Fruit fly (Drosophila melanogaster) whole organism, embryonic: ENCODE data around the gene CG43131.
A peak's percentile ranks its signal among the peaks of the same experiment; 100 is the strongest.

Source experiments
- Adf1 ChIP-seq: fragments of 200-800 bp; sonication (Bioruptor generic); IDR thresholded peaks from 2 replicates; pipeline ENCODE4 v1.3.6; 2022; ENCODE audit warnings: missing biosample characterization, missing genetic modification characterization
- Blimp-1 ChIP-seq: fragments of 200-800 bp; sonication (Bioruptor generic); optimal IDR thresholded peaks from 3 replicates; lab custom pipeline; 2018; ENCODE audit warnings: missing biosample characterization, missing genetic modification characterization, mild to moderate bottlenecking, moderate library complexity, missing genetic modification reagents
- CG14050 ChIP-seq: fragments of 200-800 bp; sonication (Bioruptor generic); IDR thresholded peaks from 3 replicates; pipeline ENCODE4 v1.3.6; 2022; ENCODE audit warnings: missing biosample characterization, missing genetic modification characterization
- CG2199 ChIP-seq: fragments of 200-800 bp; sonication (Bioruptor generic); IDR thresholded peaks from 3 replicates; pipeline ENCODE4 v1.3.6; 2022; ENCODE audit warnings: missing biosample characterization, missing genetic modification characterization
- CG31224 ChIP-seq: fragments of 200-800 bp; sonication (Bioruptor generic); IDR thresholded peaks from 2 replicates; pipeline ENCODE4 v1.3.6; 2022; ENCODE audit warnings: missing biosample characterization, missing genetic modification characterization
- CG4328 ChIP-seq: fragments of 200-800 bp; sonication (Bioruptor generic); optimal IDR thresholded peaks from 3 replicates; lab custom pipeline; 2017; ENCODE audit warnings: missing biosample characterization, missing genetic modification reagents, missing genetic modification characterization
- CG4360 ChIP-seq: fragments of 200-800 bp; sonication (Bioruptor generic); IDR thresholded peaks from 2 replicates; pipeline ENCODE4 v1.3.6; 2022; ENCODE audit warnings: missing biosample characterization, missing genetic modification characterization
- CG4854 ChIP-seq: fragments of 200-800 bp; sonication (Bioruptor generic); optimal IDR thresholded peaks from 2 replicates; lab custom pipeline; 2016; ENCODE audit warnings: missing biosample characterization, missing genetic modification characterization, inconsistent platforms
- CG6854 ChIP-seq: fragments of 200-800 bp; sonication (Bioruptor generic); optimal IDR thresholded peaks from 3 replicates; lab custom pipeline; 2017; ENCODE audit warnings: missing biosample characterization, mild to moderate bottlenecking, missing genetic modification characterization
- CG7745 ChIP-seq: fragments of 200-800 bp; sonication (Bioruptor generic); optimal IDR thresholded peaks from 2 replicates; lab custom pipeline; 2018; ENCODE audit warnings: missing biosample characterization, mild to moderate bottlenecking, missing genetic modification characterization, moderate library complexity
- CG7786 ChIP-seq: fragments of 200-800 bp; sonication (Bioruptor generic); optimal IDR thresholded peaks from 2 replicates; lab custom pipeline; 2016; ENCODE audit warnings: missing biosample characterization, missing genetic modification characterization
- CG8944 ChIP-seq: fragments of 200-800 bp; sonication (Bioruptor generic); optimal IDR thresholded peaks from 3 replicates; lab custom pipeline; 2016; ENCODE audit warnings: missing biosample characterization, missing genetic modification characterization
- Camta ChIP-seq: fragments of 200-800 bp; sonication (Bioruptor generic); optimal IDR thresholded peaks from 2 replicates; lab custom pipeline; 2016; ENCODE audit warnings: missing biosample characterization, missing genetic modification characterization
- Dip3 ChIP-seq: fragments of 200-800 bp; sonication (Bioruptor generic); optimal IDR thresholded peaks from 3 replicates; lab custom pipeline; 2016; ENCODE audit warnings: missing biosample characterization, missing genetic modification characterization
- Dll ChIP-seq: fragments of 200-800 bp; sonication (Bioruptor generic); IDR thresholded peaks from 4 replicates; pipeline ENCODE4 v1.3.6; 2022; ENCODE audit warnings: missing biosample characterization, missing genetic modification characterization; ENCODE audit not compliant: partially characterized antibody
- Drgx ChIP-seq: fragments of 200-800 bp; sonication (Bioruptor generic); IDR thresholded peaks from 2 replicates; pipeline ENCODE4 v1.3.6; 2022; ENCODE audit warnings: missing biosample characterization, missing genetic modification characterization
- Elba2 ChIP-seq: fragments of 200-800 bp; sonication (Bioruptor generic); optimal IDR thresholded peaks from 3 replicates; lab custom pipeline; 2016; ENCODE audit warnings: missing biosample characterization, missing genetic modification characterization
- H2.0 ChIP-seq: fragments of 200-800 bp; sonication (Bioruptor generic); IDR thresholded peaks from 2 replicates; pipeline ENCODE4 v1.3.6; 2022; ENCODE audit warnings: missing biosample characterization, missing genetic modification characterization
- Lim3 ChIP-seq: fragments of 200-800 bp; sonication (Bioruptor generic); IDR thresholded peaks from 2 replicates; pipeline ENCODE4 v1.3.6; 2022; ENCODE audit warnings: missing biosample characterization, missing genetic modification characterization
- Max ChIP-seq: fragments of 200-800 bp; sonication (Bioruptor generic); optimal IDR thresholded peaks from 2 replicates; lab custom pipeline; 2016; ENCODE audit warnings: missing biosample characterization, mild to moderate bottlenecking, missing genetic modification characterization
- Pdp1 ChIP-seq, 2 experiments: fragments of 200-800 bp; sonication (Bioruptor generic); optimal IDR thresholded peaks; 3 replicates each; lab custom pipeline; 2016; ENCODE audit warnings: missing biosample characterization in 2 of 2, missing genetic modification characterization in 2 of 2, mild to moderate bottlenecking in 1 of 2, moderate library complexity in 1 of 2
- Sin3A ChIP-seq: fragments of >200 bp; optimal IDR thresholded peaks from 2 replicates; lab custom pipeline; 2018
- Sry-δ ChIP-seq: fragments of 200-800 bp; sonication (Bioruptor generic); optimal IDR thresholded peaks from 2 replicates; lab custom pipeline; 2016; ENCODE audit warnings: missing biosample characterization, missing genetic modification characterization
- Xbp1 ChIP-seq: fragments of 200-800 bp; sonication (Bioruptor generic); optimal IDR thresholded peaks from 3 replicates; lab custom pipeline; 2016; ENCODE audit warnings: missing biosample characterization, mild to moderate bottlenecking, missing genetic modification characterization
- ash1 ChIP-seq: fragments of 200-800 bp; sonication (Bioruptor generic); optimal IDR thresholded peaks from 2 replicates; lab custom pipeline; 2018; ENCODE audit warnings: missing biosample characterization, mild to moderate bottlenecking, missing genetic modification characterization
- cad ChIP-seq: fragments of >200 bp; optimal IDR thresholded peaks from 2 replicates; lab custom pipeline; 2017; ENCODE audit warnings: missing biosample characterization, missing genetic modification characterization
- cg ChIP-seq: fragments of 200-800 bp; sonication (Bioruptor generic); optimal IDR thresholded peaks from 3 replicates; lab custom pipeline; 2019; ENCODE audit warnings: missing biosample characterization, mild to moderate bottlenecking, missing genetic modification characterization, moderate library complexity
- chinmo ChIP-seq: fragments of 200-800 bp; sonication (Bioruptor generic); IDR thresholded peaks from 4 replicates; pipeline ENCODE4 v1.3.6; 2022; ENCODE audit warnings: missing biosample characterization, missing genetic modification characterization; ENCODE audit not compliant: partially characterized antibody
- chm ChIP-seq: fragments of 200-800 bp; sonication (Bioruptor generic); IDR thresholded peaks from 2 replicates; pipeline ENCODE4 v1.3.6; 2022; ENCODE audit warnings: missing biosample characterization, missing genetic modification characterization
- dmrt99B ChIP-seq: fragments of 200-800 bp; sonication (Bioruptor generic); optimal IDR thresholded peaks from 2 replicates; lab custom pipeline; 2018; ENCODE audit warnings: missing biosample characterization, mild to moderate bottlenecking, missing genetic modification characterization, moderate library complexity
- emc ChIP-seq: fragments of 200-800 bp; sonication (Bioruptor generic); optimal IDR thresholded peaks from 2 replicates; lab custom pipeline; 2016; ENCODE audit warnings: missing biosample characterization, missing genetic modification characterization
- eyg ChIP-seq: fragments of 200-800 bp; sonication (Bioruptor generic); optimal IDR thresholded peaks from 3 replicates; lab custom pipeline; 2016; ENCODE audit warnings: missing biosample characterization, missing genetic modification characterization
- gcm ChIP-seq: fragments of 200-800 bp; sonication (Bioruptor generic); optimal IDR thresholded peaks from 2 replicates; lab custom pipeline; 2019; ENCODE audit warnings: missing biosample characterization, mild to moderate bottlenecking, missing genetic modification characterization, moderate library complexity
- grn ChIP-seq: fragments of 200-800 bp; sonication (Bioruptor generic); optimal IDR thresholded peaks from 3 replicates; lab custom pipeline; 2017; ENCODE audit warnings: missing biosample characterization, missing genetic modification characterization
- gro ChIP-seq: fragments of 200-800 bp; sonication (Bioruptor generic); optimal IDR thresholded peaks from 2 replicates; lab custom pipeline; 2016; ENCODE audit warnings: missing biosample characterization, missing genetic modification characterization
- gsb-n ChIP-seq: fragments of 200-800 bp; sonication (Bioruptor generic); optimal IDR thresholded peaks from 3 replicates; lab custom pipeline; 2018; ENCODE audit warnings: missing biosample characterization, mild to moderate bottlenecking, missing genetic modification characterization
- kni ChIP-seq: fragments of 200-800 bp; sonication (Bioruptor generic); optimal IDR thresholded peaks from 3 replicates; lab custom pipeline; 2017; ENCODE audit warnings: mild to moderate bottlenecking, missing biosample characterization, missing genetic modification reagents, missing genetic modification characterization
- lmd ChIP-seq: fragments of 200-800 bp; sonication (Bioruptor generic); IDR thresholded peaks from 2 replicates; pipeline ENCODE4 v1.3.6; 2022; ENCODE audit warnings: missing biosample characterization, missing genetic modification characterization
- lola ChIP-seq, 3 experiments: fragments of >200 bp in 2 of 3; fragments of 200-800 bp in 1 of 3; sonication (Bioruptor generic) in 1 of 3; optimal IDR thresholded peaks; 2 replicates each; lab custom pipeline; 2017 to 2019; ENCODE audit warnings: missing biosample characterization in 3 of 3, missing genetic modification characterization in 3 of 3, mild to moderate bottlenecking in 1 of 3, moderate library complexity in 1 of 3
- prd ChIP-seq, 3 experiments: fragments of >200 bp in 2 of 3; fragments of 200-800 bp in 1 of 3; sonication (Bioruptor generic) in 1 of 3; optimal IDR thresholded peaks in 2 of 3; IDR thresholded peaks in 1 of 3; 2 replicates in 2 of 3; 3 replicates in 1 of 3; pipeline versions ENCODE4 v1.3.6 to Lab custom; 2017 to 2022; ENCODE audit warnings: missing biosample characterization in 1 of 3, missing genetic modification characterization in 1 of 3
- ranshi ChIP-seq: fragments of 200-800 bp; sonication (Bioruptor generic); IDR thresholded peaks from 2 replicates; pipeline ENCODE4 v1.3.6; 2022; ENCODE audit warnings: missing biosample characterization, missing genetic modification characterization
- salm ChIP-seq: fragments of 200-800 bp; sonication (Bioruptor generic); optimal IDR thresholded peaks from 2 replicates; lab custom pipeline; 2018; ENCODE audit warnings: missing biosample characterization, mild to moderate bottlenecking, missing genetic modification characterization
- schlank ChIP-seq: fragments of 200-800 bp; sonication (Bioruptor generic); optimal IDR thresholded peaks from 2 replicates; lab custom pipeline; 2018; ENCODE audit warnings: missing biosample characterization, mild to moderate bottlenecking, missing genetic modification characterization
- vnd ChIP-seq: fragments of 200-800 bp; sonication (Bioruptor generic); IDR thresholded peaks from 3 replicates; pipeline ENCODE4 v1.3.6; 2022; ENCODE audit warnings: missing biosample characterization, missing genetic modification characterization; ENCODE audit not compliant: partially characterized antibody
- vvl ChIP-seq: fragments of 200-800 bp; sonication (Bioruptor generic); IDR thresholded peaks from 2 replicates; pipeline ENCODE4 v1.3.6; 2022; ENCODE audit warnings: missing biosample characterization, missing genetic modification characterization
- wdn ChIP-seq: fragments of 200-800 bp; sonication (Bioruptor generic); IDR thresholded peaks from 2 replicates; pipeline ENCODE4 v1.3.6; 2022; ENCODE audit warnings: missing biosample characterization, missing genetic modification characterization
- wek ChIP-seq: fragments of 200-800 bp; sonication (Bioruptor generic); optimal IDR thresholded peaks from 3 replicates; lab custom pipeline; 2018; ENCODE audit warnings: missing biosample characterization, mild to moderate bottlenecking, missing genetic modification characterization, moderate library complexity

Gene CG43131

DNA sequence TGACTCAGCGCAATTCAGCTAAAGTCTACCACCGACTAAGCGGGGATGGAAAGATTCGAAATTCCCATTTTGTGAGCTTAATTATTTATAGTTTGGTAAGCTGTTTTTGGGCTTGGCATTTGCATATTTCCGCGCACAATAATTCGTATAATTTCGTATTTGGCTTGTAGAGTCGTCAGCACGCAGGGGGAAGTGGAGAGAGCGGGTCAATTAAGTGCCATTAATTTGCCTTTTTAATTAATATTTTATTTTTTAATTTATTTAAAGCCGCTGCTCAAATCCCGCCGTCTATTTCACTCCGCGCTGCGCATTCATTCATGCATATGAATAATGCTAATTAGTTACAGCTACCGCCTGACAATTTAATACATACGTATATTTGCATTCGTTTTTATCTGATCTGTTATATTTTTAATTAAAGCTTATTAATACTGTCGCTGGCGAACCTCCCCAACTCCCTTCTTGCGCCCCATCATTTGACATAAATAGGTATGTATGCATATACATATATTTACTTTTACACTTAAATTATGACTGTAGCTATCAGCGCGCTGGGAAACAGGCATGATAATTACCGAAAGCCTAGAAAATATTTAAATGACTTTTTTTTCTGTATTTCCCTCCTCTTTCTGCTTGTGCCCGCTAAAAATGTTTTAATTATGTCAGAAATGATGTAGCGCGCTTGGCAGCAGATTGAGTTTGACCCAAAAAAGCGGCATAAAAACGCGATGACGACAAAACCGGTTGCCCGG is 29.0 kb downstream of the CG43131 start (continued):
- TF ChIP-seq Pdp1 (GFP tag; optimal IDR thresholded peaks at IDR 0.05; lab: Kevin White, UChicago) = peak in 1 of 2 experiments; percentile 56
- no peak for TF ChIP-seq lola (GFP tag; optimal IDR thresholded peaks at IDR 0.05; lab: Kevin White, UChicago)
- no peak for TF ChIP-seq Sin3A (lab: Kevin White, UChicago)
- no peak for TF ChIP-seq CG7786 (GFP tag; lab: Kevin White, UChicago)
- no peak for TF ChIP-seq Dip3 (GFP tag; lab: Kevin White, UChicago)
- TF ChIP-seq Dll (GFP tag; lab: Robert Waterston, UW) = 0 out of 4 replicates have a peak, but pooled peaks have one; percentile 9
- TF ChIP-seq wdn = no peak
- TF ChIP-seq grn (GFP tag; lab: Kevin White, UChicago) = peak; percentile 11
- TF ChIP-seq Blimp-1 (GFP tag; lab: Kevin White, UChicago) = no peak
- no peak for TF ChIP-seq CG4854 (GFP tag; lab: Kevin White, UChicago)
- no peak for TF ChIP-seq gro (GFP tag; lab: Kevin White, UChicago)
- peak; percentile 8 for TF ChIP-seq dmrt99B
- no peak for TF ChIP-seq Max
- 0 out of 2 replicates have a peak, but pooled peaks have one; percentile 1 for TF ChIP-seq lmd (GFP tag; lab: Robert Waterston, UW)
- TF ChIP-seq chinmo (GFP tag; lab: Robert Waterston, UW) = peak; percentile 64; the same call in 2 of the 4 replicates
- TF ChIP-seq H2.0 (GFP tag; lab: Robert Waterston, UW) = no peak
- TF ChIP-seq Sry-δ = no peak
- no peak for TF ChIP-seq gcm (GFP tag; lab: Kevin White, UChicago)
- no peak for TF ChIP-seq CG4328 (GFP tag; lab: Kevin White, UChicago)
- no peak for TF ChIP-seq CG31224 (GFP tag; lab: Robert Waterston, UW)
- TF ChIP-seq Elba2 (GFP tag; lab: Kevin White, UChicago) = no peak
- no peak for TF ChIP-seq Lim3 (GFP tag; lab: Robert Waterston, UW)
- TF ChIP-seq gsb-n (tag; lab: Kevin White, UChicago) = peak; percentile 5
- peak; percentile 6; the same call in 1 of the 2 replicates for TF ChIP-seq Adf1
- TF ChIP-seq kni (GFP tag; lab: Kevin White, UChicago) = no peak
- peak; percentile 20 for TF ChIP-seq CG7745 (tag; lab: Kevin White, UChicago)
- no peak for TF ChIP-seq schlank
- no peak for TF ChIP-seq chm
- TF ChIP-seq, all 482 proteins: peak for 21

DNA sequence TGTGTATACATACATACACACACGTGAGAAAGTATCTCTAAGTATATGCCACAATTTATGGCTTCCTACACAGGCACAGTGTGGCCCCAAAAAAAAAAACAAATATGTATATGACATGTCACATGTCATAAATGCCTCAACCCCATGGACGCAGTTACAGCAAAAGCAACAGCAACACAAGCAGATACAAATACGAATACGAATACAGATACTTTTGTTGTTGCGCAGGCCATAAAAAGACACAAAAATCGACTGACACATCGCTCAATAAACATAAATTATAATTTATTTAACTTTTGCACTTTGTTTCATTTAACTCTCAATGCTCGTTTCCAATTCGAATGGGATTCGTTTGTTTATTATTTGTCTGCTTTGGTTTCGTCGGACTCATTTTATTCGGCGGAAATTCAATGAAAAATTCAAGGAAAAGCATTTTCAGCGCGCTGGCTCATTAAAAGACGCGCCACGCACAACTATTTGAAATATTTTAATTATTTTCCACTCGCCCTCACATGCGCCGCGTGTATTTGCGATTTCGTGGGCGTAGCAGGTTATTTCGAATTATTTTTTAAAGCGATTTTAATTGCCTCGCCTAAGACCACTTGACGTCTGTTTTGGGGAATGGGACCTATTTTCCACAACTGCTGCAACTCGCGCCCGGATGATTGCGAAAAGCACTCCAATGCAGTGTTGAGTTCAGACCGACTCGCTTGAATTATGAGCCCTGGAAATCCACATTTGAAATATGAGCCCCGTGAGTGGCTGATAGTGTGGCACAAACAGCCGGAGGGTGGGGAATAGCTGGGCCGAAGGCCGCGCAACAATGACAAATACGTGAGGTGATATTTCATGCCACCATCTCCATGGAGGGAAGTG is 31.9 kb downstream of the CG43131 start:
- peak; percentile 16 for TF ChIP-seq wek (GFP tag; lab: Kevin White, UChicago)
- no peak for TF ChIP-seq CG14050 (GFP tag; lab: Robert Waterston, UW)
- no peak for TF ChIP-seq Xbp1
- TF ChIP-seq CG4360 (GFP tag; lab: Robert Waterston, UW) = peak; percentile 72
- TF ChIP-seq CG6854 = no peak
- TF ChIP-seq cad = peak; percentile 63
- peak; percentile 32 for TF ChIP-seq ash1 (GFP tag; lab: Kevin White, UChicago)
- no peak for TF ChIP-seq vnd (GFP tag; lab: Robert Waterston, UW)
- no peak for TF ChIP-seq emc
- no peak for TF ChIP-seq CG8944 (GFP tag; lab: Kevin White, UChicago)
- no peak for TF ChIP-seq ranshi (GFP tag; lab: Robert Waterston, UW)
- TF ChIP-seq cg (GFP tag; lab: Kevin White, UChicago) = peak; percentile 86
- peak; percentile 51 for TF ChIP-seq salm (tag; lab: Kevin White, UChicago)
- peak; percentile 8; the same call in 1 of the 2 replicates for TF ChIP-seq vvl (GFP tag; lab: Robert Waterston, UW)
- no peak for TF ChIP-seq prd (optimal IDR thresholded peaks at IDR 0.05; lab: Kevin White, UChicago)
- TF ChIP-seq prd (GFP tag; IDR thresholded peaks at IDR 0.05; lab: Robert Waterston, UW) = no peak
- no peak for TF ChIP-seq Camta
- TF ChIP-seq CG2199 (GFP tag; lab: Robert Waterston, UW) = peak; percentile 65; the same call in 2 of the 3 replicates
- no peak for TF ChIP-seq eyg (GFP tag; lab: Kevin White, UChicago)
- no peak for TF ChIP-seq Drgx (GFP tag; lab: Robert Waterston, UW)
